Fruit fly (Drosophila melanogaster) whole organism, embryonic: ENCODE data around the gene CG11095.
A peak's percentile ranks its signal among the peaks of the same experiment; 100 is the strongest.

Experiments
- Aef1 ChIP-seq: fragments of 200-800 bp; sonication (Bioruptor generic); IDR thresholded peaks from 3 replicates; pipeline ENCODE4 v1.3.6; 2022; ENCODE audit warnings: missing biosample characterization, missing genetic modification characterization
- Atf3 ChIP-seq: fragments of 200-800 bp; sonication (Bioruptor generic); optimal IDR thresholded peaks from 3 replicates; lab custom pipeline; 2016; ENCODE audit warnings: missing biosample characterization, missing genetic modification characterization
- CG11093 ChIP-seq: fragments of 200-800 bp; sonication (Bioruptor generic); IDR thresholded peaks from 3 replicates; pipeline ENCODE4 v1.3.6; 2022; ENCODE audit warnings: missing biosample characterization, missing genetic modification characterization
- CG11695 ChIP-seq: fragments of 200-800 bp; sonication (Bioruptor generic); IDR thresholded peaks from 3 replicates; pipeline ENCODE4 v1.3.6; 2022; ENCODE audit warnings: missing biosample characterization, missing genetic modification characterization
- CG12744 ChIP-seq: fragments of 200-800 bp; sonication (Bioruptor generic); optimal IDR thresholded peaks from 2 replicates; lab custom pipeline; 2016; ENCODE audit warnings: missing biosample characterization, missing genetic modification characterization
- CG14710 ChIP-seq: fragments of 200-800 bp; sonication (Bioruptor generic); optimal IDR thresholded peaks from 3 replicates; lab custom pipeline; 2019; ENCODE audit warnings: missing biosample characterization, mild to moderate bottlenecking, missing genetic modification characterization, moderate library complexity
- CG14965 ChIP-seq: fragments of 200-800 bp; sonication (Bioruptor generic); optimal IDR thresholded peaks from 2 replicates; lab custom pipeline; 2016; ENCODE audit warnings: missing biosample characterization, missing genetic modification characterization, borderline replicate concordance
- CG16813 ChIP-seq: fragments of 200-800 bp; sonication (Bioruptor generic); IDR thresholded peaks from 3 replicates; pipeline ENCODE4 v1.3.6; 2022; ENCODE audit warnings: missing biosample characterization, missing genetic modification characterization; ENCODE audit not compliant: partially characterized antibody
- CG17912 ChIP-seq: fragments of 200-800 bp; sonication (Bioruptor generic); optimal IDR thresholded peaks from 2 replicates; lab custom pipeline; 2018; ENCODE audit warnings: missing biosample characterization, mild to moderate bottlenecking, missing genetic modification characterization
- CG18011 ChIP-seq: fragments of 200-800 bp; sonication (Bioruptor generic); optimal IDR thresholded peaks from 2 replicates; lab custom pipeline; 2017; ENCODE audit warnings: missing biosample characterization, missing genetic modification characterization, mild to moderate bottlenecking, moderate library complexity, missing genotype
- CG2202 ChIP-seq: fragments of 200-800 bp; sonication (Bioruptor generic); optimal IDR thresholded peaks from 2 replicates; lab custom pipeline; 2018; ENCODE audit warnings: missing biosample characterization, mild to moderate bottlenecking, missing genetic modification characterization
- CG30403 ChIP-seq: fragments of 200-800 bp; sonication (Bioruptor generic); optimal IDR thresholded peaks from 3 replicates; lab custom pipeline; 2016; ENCODE audit warnings: missing biosample characterization, missing genetic modification characterization
- CG31388 ChIP-seq: fragments of 200-800 bp; sonication (Bioruptor generic); optimal IDR thresholded peaks from 2 replicates; lab custom pipeline; 2016; ENCODE audit warnings: missing biosample characterization, missing genetic modification characterization
- CG4424 ChIP-seq: fragments of 200-800 bp; sonication (Bioruptor generic); optimal IDR thresholded peaks from 3 replicates; lab custom pipeline; 2016; ENCODE audit warnings: missing biosample characterization, missing genetic modification characterization
- CG6854 ChIP-seq: fragments of 200-800 bp; sonication (Bioruptor generic); optimal IDR thresholded peaks from 3 replicates; lab custom pipeline; 2017; ENCODE audit warnings: missing biosample characterization, mild to moderate bottlenecking, missing genetic modification characterization
- CG8290 ChIP-seq, 3 experiments: fragments of 200-800 bp; sonication (Bioruptor generic); optimal IDR thresholded peaks; 2 replicates each; lab custom pipeline; 2016 to 2019; ENCODE audit warnings: missing biosample characterization in 3 of 3, missing genetic modification characterization in 3 of 3, mild to moderate bottlenecking in 2 of 3, moderate library complexity in 1 of 3
- CG9215 ChIP-seq: fragments of 200-800 bp; sonication (Bioruptor generic); IDR thresholded peaks from 2 replicates; pipeline ENCODE4 v1.3.6; 2022; ENCODE audit warnings: missing biosample characterization, missing genetic modification characterization
- D19B ChIP-seq: fragments of 200-800 bp; sonication (Bioruptor generic); optimal IDR thresholded peaks from 2 replicates; lab custom pipeline; 2017; ENCODE audit warnings: missing biosample characterization, mild to moderate bottlenecking, missing genetic modification characterization
- Dbx ChIP-seq: fragments of 200-800 bp; sonication (Bioruptor generic); IDR thresholded peaks from 3 replicates; pipeline ENCODE4 v1.3.6; 2022; ENCODE audit warnings: missing biosample characterization, missing genetic modification characterization
- Dip2 ChIP-seq: fragments of 200-800 bp; sonication (Bioruptor generic); IDR thresholded peaks from 2 replicates; pipeline ENCODE4 v1.3.6; 2022; ENCODE audit warnings: missing biosample characterization, missing genetic modification characterization
- E2f1 ChIP-seq: fragments of 200-800 bp; sonication (Bioruptor generic); IDR thresholded peaks from 2 replicates; pipeline ENCODE4 v1.3.6; 2022; ENCODE audit warnings: missing biosample characterization, missing genetic modification characterization
- Fer3 ChIP-seq: fragments of 200-800 bp; sonication (Bioruptor generic); optimal IDR thresholded peaks from 2 replicates; lab custom pipeline; 2018; ENCODE audit warnings: missing biosample characterization, mild to moderate bottlenecking, missing genetic modification characterization, moderate library complexity
- H15 ChIP-seq: fragments of 200-800 bp; sonication (Bioruptor generic); IDR thresholded peaks from 3 replicates; pipeline ENCODE4 v1.3.6; 2022; ENCODE audit warnings: missing biosample characterization, missing genetic modification characterization
- Hand ChIP-seq: fragments of 200-800 bp; sonication (Bioruptor generic); optimal IDR thresholded peaks from 2 replicates; lab custom pipeline; 2017; ENCODE audit warnings: mild to moderate bottlenecking, missing biosample characterization, missing genetic modification reagents, missing genetic modification characterization
- Mrtf ChIP-seq: fragments of 200-800 bp; sonication (Bioruptor generic); IDR thresholded peaks from 3 replicates; pipeline ENCODE4 v1.3.6; 2022; ENCODE audit warnings: missing biosample characterization, missing genetic modification characterization
- NFAT ChIP-seq: fragments of 200-800 bp; sonication (Bioruptor generic); IDR thresholded peaks from 2 replicates; pipeline ENCODE4 v1.3.6; 2022; ENCODE audit warnings: missing biosample characterization, missing genetic modification characterization
- NK7.1 ChIP-seq: fragments of 200-800 bp; sonication (Bioruptor generic); optimal IDR thresholded peaks from 3 replicates; lab custom pipeline; 2016; ENCODE audit warnings: missing biosample characterization, missing genetic modification characterization
- Opbp ChIP-seq: fragments of 200-800 bp; sonication (Bioruptor generic); IDR thresholded peaks from 3 replicates; pipeline ENCODE4 v1.3.6; 2022; ENCODE audit warnings: missing biosample characterization, missing genetic modification characterization; ENCODE audit not compliant: partially characterized antibody
- Sin3A ChIP-seq: fragments of >200 bp; optimal IDR thresholded peaks from 2 replicates; lab custom pipeline; 2018
- Sox100B ChIP-seq: fragments of 200-800 bp; sonication (Bioruptor generic); optimal IDR thresholded peaks from 3 replicates; lab custom pipeline; 2018; ENCODE audit warnings: missing biosample characterization, mild to moderate bottlenecking, missing genetic modification characterization
- Xbp1 ChIP-seq: fragments of 200-800 bp; sonication (Bioruptor generic); optimal IDR thresholded peaks from 3 replicates; lab custom pipeline; 2016; ENCODE audit warnings: missing biosample characterization, mild to moderate bottlenecking, missing genetic modification characterization
- amos ChIP-seq: fragments of 200-800 bp; sonication (Bioruptor generic); IDR thresholded peaks from 2 replicates; pipeline ENCODE4 v1.3.6; 2022; ENCODE audit warnings: missing biosample characterization, missing genetic modification characterization; ENCODE audit not compliant: partially characterized antibody
- ap ChIP-seq: fragments of 200-800 bp; sonication (Bioruptor generic); IDR thresholded peaks from 2 replicates; pipeline ENCODE4 v1.3.6; 2022; ENCODE audit warnings: missing biosample characterization, missing genetic modification characterization
- btn ChIP-seq: fragments of 200-800 bp; sonication (Bioruptor generic); optimal IDR thresholded peaks from 2 replicates; lab custom pipeline; 2016; ENCODE audit warnings: missing biosample characterization, missing genetic modification characterization
- cad ChIP-seq: fragments of >200 bp; optimal IDR thresholded peaks from 2 replicates; lab custom pipeline; 2017; ENCODE audit warnings: missing biosample characterization, missing genetic modification characterization
- chif ChIP-seq, 2 experiments: fragments of 200-800 bp; sonication (Bioruptor generic); optimal IDR thresholded peaks; 3 replicates each; lab custom pipeline; 2016; ENCODE audit warnings: missing biosample characterization in 2 of 2, missing genetic modification characterization in 2 of 2
- fd96Cb ChIP-seq: fragments of 200-800 bp; sonication (Bioruptor generic); optimal IDR thresholded peaks from 2 replicates; lab custom pipeline; 2018; ENCODE audit warnings: missing biosample characterization, mild to moderate bottlenecking, missing genetic modification characterization, moderate library complexity
- insv ChIP-seq, 2 experiments: fragments of 200-800 bp; sonication (Bioruptor generic); optimal IDR thresholded peaks; 3 replicates each; lab custom pipeline; 2016 to 2018; ENCODE audit warnings: missing biosample characterization in 2 of 2, missing genetic modification characterization in 2 of 2
- kay ChIP-seq: fragments of 200-800 bp; sonication (Bioruptor generic); optimal IDR thresholded peaks from 2 replicates; lab custom pipeline; 2016; ENCODE audit warnings: missing biosample characterization, missing genetic modification characterization
- lbe ChIP-seq: fragments of 200-800 bp; sonication (Bioruptor generic); optimal IDR thresholded peaks from 2 replicates; lab custom pipeline; 2016; ENCODE audit warnings: missing biosample characterization, mild to moderate bottlenecking, missing genetic modification characterization
- lmd ChIP-seq: fragments of 200-800 bp; sonication (Bioruptor generic); IDR thresholded peaks from 2 replicates; pipeline ENCODE4 v1.3.6; 2022; ENCODE audit warnings: missing biosample characterization, missing genetic modification characterization
- otp ChIP-seq: fragments of 200-800 bp; sonication (Bioruptor generic); IDR thresholded peaks from 3 replicates; pipeline ENCODE4, ENCODE4 v1.3.6; 2022; ENCODE audit warnings: missing biosample characterization, missing genetic modification characterization
- pan ChIP-seq, 4 experiments: fragments of >200 bp in 3 of 4; fragments of 200-800 bp in 1 of 4; sonication (Bioruptor generic) in 1 of 4; optimal IDR thresholded peaks in 3 of 4; IDR thresholded peaks in 1 of 4; 2 replicates each; pipeline versions ENCODE4 v1.3.6 to Lab custom; 2017 to 2022; ENCODE audit warnings: missing biosample characterization in 2 of 4, missing genetic modification characterization in 2 of 4, mixed read lengths in 1 of 4
- rib ChIP-seq: fragments of 200-800 bp; sonication (Bioruptor generic); IDR thresholded peaks from 2 replicates; pipeline ENCODE4 v1.3.6; 2022; ENCODE audit warnings: missing biosample characterization, missing genetic modification characterization
- scrt ChIP-seq: fragments of 200-800 bp; sonication (Bioruptor generic); optimal IDR thresholded peaks from 2 replicates; lab custom pipeline; 2018; ENCODE audit warnings: missing biosample characterization, mild to moderate bottlenecking, missing genetic modification characterization, moderate library complexity
- tgo ChIP-seq: fragments of 200-800 bp; sonication (Bioruptor generic); IDR thresholded peaks from 3 replicates; pipeline ENCODE4 v1.3.6; 2022; ENCODE audit warnings: missing biosample characterization, missing genetic modification characterization
- twi ChIP-seq: fragments of 200-800 bp; optimal IDR thresholded peaks from 2 replicates; lab custom pipeline; 2019; ENCODE audit warnings: missing biosample characterization, mild to moderate bottlenecking, missing genetic modification characterization, moderate library complexity
- vfl ChIP-seq: fragments of 200-800 bp; sonication (Bioruptor generic); optimal IDR thresholded peaks from 2 replicates; lab custom pipeline; 2016; ENCODE audit warnings: missing biosample characterization, missing genetic modification characterization
- zfh1 ChIP-seq: fragments of 200-800 bp; sonication (Bioruptor generic); IDR thresholded peaks from 3 replicates; pipeline ENCODE4 v1.3.6; 2022; ENCODE audit warnings: missing biosample characterization, missing genetic modification characterization

CG11095 gene

DNA sequence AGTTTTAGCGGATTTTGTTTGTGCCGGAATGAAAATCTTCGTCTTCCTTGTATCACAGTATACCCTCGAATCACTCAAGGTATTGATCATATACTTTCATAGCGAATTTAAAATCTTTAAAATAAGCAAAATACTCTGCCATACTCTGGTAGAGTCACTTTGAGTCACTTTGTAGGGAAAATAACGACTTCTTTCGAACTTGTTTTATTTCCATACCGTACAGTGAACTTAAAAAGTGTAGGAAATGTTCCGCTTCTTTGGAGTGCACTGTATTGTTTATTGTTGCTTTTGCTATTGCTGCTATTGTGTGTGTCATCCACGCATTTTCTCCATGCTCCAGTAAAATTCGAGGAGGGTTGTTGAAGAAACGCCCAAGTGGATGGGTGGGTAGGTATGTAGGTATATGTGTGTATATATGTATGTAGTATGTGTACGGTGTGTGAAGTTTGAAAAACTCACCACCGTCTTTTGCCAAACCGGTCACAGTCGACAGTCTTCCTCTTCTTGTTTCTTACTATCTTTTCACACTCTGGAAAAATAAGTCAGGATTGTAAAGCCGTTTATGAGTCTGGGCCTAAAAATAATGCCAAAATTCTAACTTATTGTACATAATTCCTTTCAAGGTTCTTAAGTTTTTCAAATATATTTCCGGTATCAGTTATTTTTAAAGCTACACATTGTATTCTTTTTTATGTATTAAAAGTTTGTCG lies 22.4 kb upstream of the CG11095 start (continued):
- TF ChIP-seq CG8290 (GFP tag; optimal IDR thresholded peaks at IDR 0.05; lab: Kevin White, UChicago) (no peak), CG8290 (tag; optimal IDR thresholded peaks at IDR 0.05; lab: Kevin White, UChicago) (peak in 1 of 2 experiments; percentile 39), lmd (peak; percentile 44; the same call in 1 of the 2 replicates), twi (tag; lab: Kevin White, UChicago) (no peak), CG6854 (GFP tag; lab: Kevin White, UChicago) (peak; percentile 16), Dbx (GFP tag; lab: Robert Waterston, UW) (peak; percentile 35; the same call in 1 of the 3 replicates), pan (optimal IDR thresholded peaks at IDR 0.05; lab: Kevin White, UChicago) (no peak), pan (GFP tag; optimal IDR thresholded peaks at IDR 0.05 in 1 of 2, IDR thresholded peaks at IDR 0.05 in 1 of 2) (peak in 1 of 2 experiments; percentile 53), Hand (GFP tag; lab: Kevin White, UChicago) (peak; percentile 11), CG12744 (GFP tag; lab: Kevin White, UChicago) (no peak), CG14965 (no peak), CG31388 (no peak), CG17912 (GFP tag; lab: Kevin White, UChicago) (no peak), NFAT (GFP tag; lab: Robert Waterston, UW) (no peak), rib (GFP tag; lab: Robert Waterston, UW) (no peak), Xbp1 (GFP tag; lab: Kevin White, UChicago) (peak; percentile 45), H15 (GFP tag; lab: Robert Waterston, UW) (no peak), amos (GFP tag; lab: Robert Waterston, UW) (no peak), Atf3 (GFP tag; lab: Kevin White, UChicago) (no peak), btn (GFP tag; lab: Kevin White, UChicago) (no peak), Sin3A (lab: Kevin White, UChicago) (no peak), CG11093 (GFP tag; lab: Robert Waterston, UW) (no peak), insv (GFP tag; optimal IDR thresholded peaks at IDR 0.05; lab: Kevin White, UChicago) (no peak), CG30403 (peak; percentile 43), CG11695 (GFP tag; lab: Robert Waterston, UW) (peak; percentile 31; the same call in 1 of the 3 replicates), tgo (GFP tag; lab: Robert Waterston, UW) (0 out of 3 replicates have a peak, but pooled peaks have one; percentile 19), chif (GFP tag; optimal IDR thresholded peaks at IDR 0.05; lab: Kevin White, UChicago) (no peak), Fer3 (tag; lab: Kevin White, UChicago) (no peak), NK7.1 (GFP tag; lab: Kevin White, UChicago) (peak; percentile 9), CG9215 (GFP tag; lab: Robert Waterston, UW) (0 out of 2 replicates have a peak, but pooled peaks have one; percentile 23), Dip2 (no peak), zfh1 (GFP tag; lab: Robert Waterston, UW) (no peak), CG14710 (tag; lab: Kevin White, UChicago) (peak; percentile 18), kay (peak; percentile 34), Opbp (no peak), otp (GFP tag; lab: Robert Waterston, UW) (no peak), fd96Cb (tag; lab: Kevin White, UChicago) (peak; percentile 25), ap (GFP tag; lab: Robert Waterston, UW) (no peak), E2f1 (GFP tag; lab: Robert Waterston, UW) (0 out of 2 replicates have a peak, but pooled peaks have one; percentile 19), Aef1 (GFP tag; lab: Robert Waterston, UW) (peak; percentile 13; the same call in 1 of the 3 replicates), Sox100B (GFP tag; lab: Kevin White, UChicago) (no peak), CG16813 (no peak), vfl (GFP tag; lab: Kevin White, UChicago) (no peak), D19B (GFP tag; lab: Kevin White, UChicago) (peak; percentile 29), CG18011 (GFP tag; lab: Kevin White, UChicago) (no peak), CG4424 (GFP tag; lab: Kevin White, UChicago) (peak; percentile 38), lbe (GFP tag; lab: Kevin White, UChicago) (no peak), scrt (GFP tag; lab: Kevin White, UChicago) (peak; percentile 43), Mrtf (GFP tag; lab: Robert Waterston, UW) (no peak), CG2202 (tag; lab: Kevin White, UChicago) (no peak), cad (GFP tag; lab: Kevin White, UChicago) (no peak)
